Worm (Caenorhabditis elegans) whole organism, L1 larva: ENCODE measurements around the gene Y102A5C.2.

Experiments used
- alr-1 ChIP-seq: fragments of 200-800 bp; sonication (Bioruptor generic); optimal IDR thresholded peaks from 2 replicates; lab custom pipeline; 2018; ENCODE audit warnings: borderline replicate concordance, mild to moderate bottlenecking, missing genetic modification characterization, missing compliant biosample characterization
- dpl-1 ChIP-seq, 3 experiments: fragments of 150-350 bp in 2 of 3; sonication (generic microtip) in 1 of 3; optimal IDR thresholded peaks; 2 replicates each; lab custom pipeline; 2014 to 2017; ENCODE audit warnings: missing biosample characterization in 3 of 3, missing genetic modification characterization in 3 of 3, missing genetic modification reagents in 3 of 3
- efl-1 ChIP-seq, 4 experiments: fragments of 150-350 bp; optimal IDR thresholded peaks in 3 of 4; peaks in 1 of 4; 1 replicate in 1 of 4; 2 replicates in 3 of 4; lab custom pipeline; 2014; ENCODE audit warnings: missing biosample characterization in 2 of 4, missing genetic modification characterization in 2 of 4, missing genetic modification reagents in 2 of 4
- egl-13 ChIP-seq: sonication (generic microtip); optimal IDR thresholded peaks from 2 replicates; lab custom pipeline; 2016; ENCODE audit warnings: missing genotype, missing genetic modification reagents, missing genetic modification characterization, missing compliant biosample characterization
- lin-14 ChIP-seq: fragments of 200-800 bp; sonication (Bioruptor generic); optimal IDR thresholded peaks from 2 replicates; lab custom pipeline; 2018; ENCODE audit warnings: mild to moderate bottlenecking, missing genetic modification characterization, moderate library complexity, missing compliant biosample characterization
- lin-35 ChIP-seq, 2 experiments: fragments of 150-350 bp; optimal IDR thresholded peaks; 2 replicates each; lab custom pipeline; 2014; ENCODE audit warnings: missing biosample characterization in 2 of 2, missing genetic modification characterization in 2 of 2, missing genetic modification reagents in 2 of 2
- nhr-47 ChIP-seq: sonication (generic microtip); optimal IDR thresholded peaks from 2 replicates; lab custom pipeline; 2016; ENCODE audit warnings: mild to moderate bottlenecking, missing genetic modification characterization, moderate library complexity, missing compliant biosample characterization
- nhr-77 ChIP-seq: fragments of 150-350 bp; optimal IDR thresholded peaks from 2 replicates; lab custom pipeline; 2014; ENCODE audit warnings: missing biosample characterization, missing genetic modification characterization
- pqm-1 ChIP-seq: sonication (generic microtip); optimal IDR thresholded peaks from 3 replicates; lab custom pipeline; 2017; ENCODE audit warnings: missing biosample characterization, missing genetic modification characterization
- skn-1 ChIP-seq: fragments of 150-350 bp; optimal IDR thresholded peaks from 2 replicates; lab custom pipeline; 2014; ENCODE audit warnings: missing biosample characterization, missing genetic modification characterization
- snu-23 ChIP-seq: sonication (generic microtip); optimal IDR thresholded peaks from 2 replicates; lab custom pipeline; 2016; ENCODE audit warnings: missing genetic modification characterization, missing compliant biosample characterization
- sox-4 ChIP-seq: sonication (generic microtip); optimal IDR thresholded peaks from 2 replicates; lab custom pipeline; 2016; ENCODE audit warnings: missing genetic modification characterization, missing compliant biosample characterization
- zag-1 ChIP-seq: fragments of 150-350 bp; optimal IDR thresholded peaks from 2 replicates; lab custom pipeline; 2014; ENCODE audit warnings: missing biosample characterization, missing genetic modification characterization
- ztf-11 ChIP-seq, 2 experiments: sonication (generic microtip); optimal IDR thresholded peaks; 2 replicates each; lab custom pipeline; 2016 to 2017; ENCODE audit warnings: missing genetic modification characterization in 2 of 2, missing biosample characterization in 1 of 2, missing compliant biosample characterization in 1 of 2

Y102A5C.2 gene

ce11 chrV:16966636-16967035, 48.1 kb downstream of the Y102A5C.2 start, which contains the start of gene fbxa-90:
TSS of gene fbxa-90 (plus strand) at chrV:16966814.
- no peak for TF ChIP-seq lin-14 (GFP tag; lab: Kevin White, UChicago)
- TF ChIP-seq alr-1 (tag; lab: Kevin White, UChicago): no peak
- peak; percentile 15 for TF ChIP-seq skn-1 (tag; lab: Kevin White, UChicago)
- peak in 2 of 3 experiments; percentile 27 to 31 for TF ChIP-seq dpl-1 (GFP tag; optimal IDR thresholded peaks at IDR 0.05; lab: Kevin White, UChicago)
- TF ChIP-seq sox-4 (tag; lab: Kevin White, UChicago): no peak
- TF ChIP-seq efl-1 (optimal IDR thresholded peaks at IDR 0.05; lab: Kevin White, UChicago): peak; percentile 29 to 64
- TF ChIP-seq efl-1 (GFP tag; optimal IDR thresholded peaks at IDR 0.05 in 1 of 2; lab: Kevin White, UChicago): peak in 1 of 2 experiments; percentile 94
- no peak for TF ChIP-seq nhr-77
- TF ChIP-seq nhr-47: no peak
- TF ChIP-seq ztf-11 (tag; optimal IDR thresholded peaks at IDR 0.05; lab: Kevin White, UChicago): no peak
- TF ChIP-seq pqm-1: no peak
- TF ChIP-seq snu-23: no peak
- no peak for TF ChIP-seq zag-1 (tag; lab: Kevin White, UChicago)
- TF ChIP-seq lin-35 (GFP tag; optimal IDR thresholded peaks at IDR 0.05; lab: Kevin White, UChicago): peak in 1 of 2 experiments; percentile 54
- no peak for TF ChIP-seq egl-13 (tag; lab: Kevin White, UChicago)
